Fruit fly (Drosophila melanogaster) whole organism, embryonic: ENCODE results near the gene CG14102.

Experiments
- Atf6 ChIP-seq: fragments of 200-800 bp; sonication (Bioruptor generic); IDR thresholded peaks from 2 replicates; pipeline ENCODE4 v1.3.6; 2022; ENCODE audit warnings: missing biosample characterization, missing genetic modification characterization
- CG10267 ChIP-seq: fragments of 200-800 bp; sonication (Bioruptor generic); optimal IDR thresholded peaks from 2 replicates; lab custom pipeline; 2018; ENCODE audit warnings: missing biosample characterization, mild to moderate bottlenecking, missing genetic modification characterization, moderate library complexity
- CG11247 ChIP-seq: fragments of 200-800 bp; sonication (Bioruptor generic); IDR thresholded peaks from 2 replicates; pipeline ENCODE4 v1.3.6; 2022; ENCODE audit warnings: missing biosample characterization, missing genetic modification characterization
- CG12659 ChIP-seq: fragments of 200-800 bp; sonication (Bioruptor generic); optimal IDR thresholded peaks from 3 replicates; lab custom pipeline; 2017; ENCODE audit warnings: mild to moderate bottlenecking, missing biosample characterization, missing genetic modification reagents, missing genetic modification characterization
- CG13287 ChIP-seq: fragments of 200-800 bp; sonication (Bioruptor generic); IDR thresholded peaks from 2 replicates; pipeline ENCODE4 v1.3.6; 2022; ENCODE audit warnings: missing biosample characterization, missing genetic modification characterization; ENCODE audit not compliant: partially characterized antibody
- CG14710 ChIP-seq: fragments of 200-800 bp; sonication (Bioruptor generic); optimal IDR thresholded peaks from 3 replicates; lab custom pipeline; 2019; ENCODE audit warnings: missing biosample characterization, mild to moderate bottlenecking, missing genetic modification characterization, moderate library complexity
- CG16813 ChIP-seq: fragments of 200-800 bp; sonication (Bioruptor generic); IDR thresholded peaks from 3 replicates; pipeline ENCODE4 v1.3.6; 2022; ENCODE audit warnings: missing biosample characterization, missing genetic modification characterization; ENCODE audit not compliant: partially characterized antibody
- CG17359 ChIP-seq: fragments of 200-800 bp; sonication (Bioruptor generic); optimal IDR thresholded peaks from 3 replicates; lab custom pipeline; 2018; ENCODE audit warnings: missing biosample characterization, mild to moderate bottlenecking, missing genetic modification characterization, moderate library complexity
- CG2116 ChIP-seq: fragments of 200-800 bp; sonication (Bioruptor generic); optimal IDR thresholded peaks from 3 replicates; lab custom pipeline; 2018; ENCODE audit warnings: missing biosample characterization, mild to moderate bottlenecking, missing genetic modification characterization
- CG30403 ChIP-seq: fragments of 200-800 bp; sonication (Bioruptor generic); optimal IDR thresholded peaks from 3 replicates; lab custom pipeline; 2016; ENCODE audit warnings: missing biosample characterization, missing genetic modification characterization
- CG30431 ChIP-seq: fragments of 200-800 bp; sonication (Bioruptor generic); optimal IDR thresholded peaks from 2 replicates; lab custom pipeline; 2017; ENCODE audit warnings: missing biosample characterization, missing genetic modification characterization
- CG31365 ChIP-seq: fragments of 200-800 bp; sonication (Bioruptor generic); optimal IDR thresholded peaks from 2 replicates; lab custom pipeline; 2018; ENCODE audit warnings: missing biosample characterization, mild to moderate bottlenecking, missing genetic modification characterization
- CG43689 ChIP-seq: fragments of 200-800 bp; sonication (Bioruptor generic); IDR thresholded peaks from 2 replicates; pipeline ENCODE4 v1.3.6; 2022; ENCODE audit warnings: missing biosample characterization, missing genetic modification characterization
- CG6813 ChIP-seq: fragments of 200-800 bp; sonication (Bioruptor generic); optimal IDR thresholded peaks from 2 replicates; lab custom pipeline; 2017; ENCODE audit warnings: missing biosample characterization, missing genetic modification characterization, mild to moderate bottlenecking, moderate library complexity, missing genetic modification reagents
- CG7271 ChIP-seq: fragments of 200-800 bp; sonication (Bioruptor generic); optimal IDR thresholded peaks from 2 replicates; lab custom pipeline; 2018; ENCODE audit warnings: missing biosample characterization, mild to moderate bottlenecking, missing genetic modification characterization, moderate library complexity
- CG7987 ChIP-seq: fragments of 200-800 bp; sonication (Bioruptor generic); optimal IDR thresholded peaks from 2 replicates; lab custom pipeline; 2018; ENCODE audit warnings: missing biosample characterization, mild to moderate bottlenecking, missing genetic modification characterization, moderate library complexity
- CG9932 ChIP-seq: fragments of 200-800 bp; sonication (Bioruptor generic); IDR thresholded peaks from 2 replicates; pipeline ENCODE4 v1.3.6; 2022; ENCODE audit warnings: missing biosample characterization, missing genetic modification characterization
- Dek ChIP-seq: fragments of 200-800 bp; sonication (Bioruptor generic); optimal IDR thresholded peaks from 3 replicates; lab custom pipeline; 2019; ENCODE audit warnings: missing biosample characterization, mild to moderate bottlenecking, missing genetic modification characterization, moderate library complexity
- Doc2 ChIP-seq: fragments of 200-800 bp; sonication (Bioruptor generic); IDR thresholded peaks from 2 replicates; pipeline ENCODE4 v1.3.6; 2022; ENCODE audit warnings: missing biosample characterization, missing genetic modification characterization
- Dp ChIP-seq: fragments of 200-800 bp; sonication (Bioruptor generic); optimal IDR thresholded peaks from 2 replicates; lab custom pipeline; 2018; ENCODE audit warnings: missing biosample characterization, mild to moderate bottlenecking, missing genetic modification characterization, moderate library complexity
- Gsc ChIP-seq: fragments of 200-800 bp; sonication (Bioruptor generic); IDR thresholded peaks from 2 replicates; pipeline ENCODE4 v1.3.6; 2022; ENCODE audit warnings: missing biosample characterization, missing genetic modification characterization
- Mad ChIP-seq: fragments of 200-800 bp; sonication (Bioruptor generic); optimal IDR thresholded peaks from 2 replicates; lab custom pipeline; 2016; ENCODE audit warnings: missing biosample characterization, missing genetic modification characterization
- Meics ChIP-seq: fragments of 200-800 bp; sonication (Bioruptor generic); optimal IDR thresholded peaks from 2 replicates; lab custom pipeline; 2017; ENCODE audit warnings: missing biosample characterization, mild to moderate bottlenecking, missing genetic modification characterization
- NK7.1 ChIP-seq: fragments of 200-800 bp; sonication (Bioruptor generic); optimal IDR thresholded peaks from 3 replicates; lab custom pipeline; 2016; ENCODE audit warnings: missing biosample characterization, missing genetic modification characterization
- NfI ChIP-seq: fragments of 200-800 bp; sonication (Bioruptor generic); optimal IDR thresholded peaks from 3 replicates; lab custom pipeline; 2018; ENCODE audit warnings: missing biosample characterization, mild to moderate bottlenecking, missing genetic modification characterization, moderate library complexity
- Opbp ChIP-seq: fragments of 200-800 bp; sonication (Bioruptor generic); IDR thresholded peaks from 3 replicates; pipeline ENCODE4 v1.3.6; 2022; ENCODE audit warnings: missing biosample characterization, missing genetic modification characterization; ENCODE audit not compliant: partially characterized antibody
- Rfx ChIP-seq: fragments of 200-800 bp; sonication (Bioruptor generic); IDR thresholded peaks from 2 replicates; pipeline ENCODE4 v1.3.6; 2022; ENCODE audit warnings: missing biosample characterization, missing genetic modification characterization
- Sin3A ChIP-seq: fragments of >200 bp; optimal IDR thresholded peaks from 2 replicates; lab custom pipeline; 2018
- Six4 ChIP-seq: fragments of 200-800 bp; sonication (Bioruptor generic); optimal IDR thresholded peaks from 2 replicates; lab custom pipeline; 2016; ENCODE audit warnings: missing biosample characterization, missing genetic modification characterization
- Xbp1 ChIP-seq: fragments of 200-800 bp; sonication (Bioruptor generic); optimal IDR thresholded peaks from 3 replicates; lab custom pipeline; 2016; ENCODE audit warnings: missing biosample characterization, mild to moderate bottlenecking, missing genetic modification characterization
- Xrp1 ChIP-seq: fragments of 200-800 bp; sonication (Bioruptor generic); IDR thresholded peaks from 2 replicates; pipeline ENCODE4 v1.3.6; 2022; ENCODE audit warnings: missing biosample characterization, missing genetic modification characterization
- amos ChIP-seq: fragments of 200-800 bp; sonication (Bioruptor generic); IDR thresholded peaks from 2 replicates; pipeline ENCODE4 v1.3.6; 2022; ENCODE audit warnings: missing biosample characterization, missing genetic modification characterization; ENCODE audit not compliant: partially characterized antibody
- az2 ChIP-seq: fragments of 200-800 bp; sonication (Bioruptor generic); optimal IDR thresholded peaks from 3 replicates; lab custom pipeline; 2016; ENCODE audit warnings: missing biosample characterization, missing genetic modification characterization
- bbx ChIP-seq: fragments of 200-800 bp; sonication (Bioruptor generic); IDR thresholded peaks from 2 replicates; pipeline ENCODE4 v1.3.6; 2022; ENCODE audit warnings: missing biosample characterization, missing genetic modification characterization; ENCODE audit not compliant: partially characterized antibody
- ci ChIP-seq: fragments of 200-800 bp; sonication (Bioruptor generic); IDR thresholded peaks from 3 replicates; pipeline ENCODE4 v1.3.6; 2022; ENCODE audit warnings: missing biosample characterization, missing genetic modification characterization
- crc ChIP-seq: fragments of 200-800 bp; sonication (Bioruptor generic); optimal IDR thresholded peaks from 2 replicates; lab custom pipeline; 2016; ENCODE audit warnings: missing biosample characterization, missing genetic modification characterization
- cwo ChIP-seq: fragments of 200-800 bp; sonication (Bioruptor generic); optimal IDR thresholded peaks from 3 replicates; lab custom pipeline; 2017; ENCODE audit warnings: missing biosample characterization, missing genetic modification characterization, mild to moderate bottlenecking, moderate library complexity, missing genetic modification reagents
- dysf ChIP-seq: fragments of 200-800 bp; sonication (Bioruptor generic); IDR thresholded peaks from 3 replicates; pipeline ENCODE4 v1.3.6; 2022; ENCODE audit warnings: missing biosample characterization, missing genetic modification characterization
- gem ChIP-seq: fragments of 200-800 bp; sonication (Bioruptor generic); optimal IDR thresholded peaks from 2 replicates; lab custom pipeline; 2019; ENCODE audit warnings: missing biosample characterization, mild to moderate bottlenecking, missing genetic modification characterization, moderate library complexity
- gfzf ChIP-seq: fragments of 200-800 bp; sonication (Bioruptor generic); optimal IDR thresholded peaks from 2 replicates; lab custom pipeline; 2016; ENCODE audit warnings: missing biosample characterization, mild to moderate bottlenecking, missing genetic modification characterization, moderate library complexity
- grn ChIP-seq: fragments of 200-800 bp; sonication (Bioruptor generic); optimal IDR thresholded peaks from 3 replicates; lab custom pipeline; 2017; ENCODE audit warnings: missing biosample characterization, missing genetic modification characterization
- kay ChIP-seq: fragments of 200-800 bp; sonication (Bioruptor generic); optimal IDR thresholded peaks from 2 replicates; lab custom pipeline; 2016; ENCODE audit warnings: missing biosample characterization, missing genetic modification characterization
- lab ChIP-seq: fragments of 200-800 bp; sonication (Bioruptor generic); optimal IDR thresholded peaks from 3 replicates; lab custom pipeline; 2017; ENCODE audit warnings: missing biosample characterization, missing genetic modification characterization, mild to moderate bottlenecking, moderate library complexity, missing genetic modification reagents
- pnt ChIP-seq: fragments of 200-800 bp; sonication (Bioruptor generic); optimal IDR thresholded peaks from 3 replicates; lab custom pipeline; 2016; ENCODE audit warnings: missing biosample characterization, missing genetic modification characterization
- so ChIP-seq: fragments of 200-800 bp; sonication (Bioruptor generic); IDR thresholded peaks from 3 replicates; pipeline ENCODE4 v1.3.6; 2022; ENCODE audit warnings: missing biosample characterization, missing genetic modification characterization
- tin ChIP-seq: fragments of 200-800 bp; sonication (Bioruptor generic); optimal IDR thresholded peaks from 3 replicates; lab custom pipeline; 2016; ENCODE audit warnings: missing biosample characterization, missing genetic modification characterization
- tio ChIP-seq: fragments of 200-800 bp; sonication (Bioruptor generic); optimal IDR thresholded peaks from 2 replicates; lab custom pipeline; 2017; ENCODE audit warnings: missing biosample characterization, missing genetic modification characterization, inconsistent platforms
- zen2 ChIP-seq: fragments of 200-800 bp; sonication (Bioruptor generic); IDR thresholded peaks from 3 replicates; pipeline ENCODE4 v1.3.6; 2022; ENCODE audit warnings: missing biosample characterization, missing genetic modification characterization; ENCODE audit not compliant: partially characterized antibody

The CG14102 gene

DNA sequence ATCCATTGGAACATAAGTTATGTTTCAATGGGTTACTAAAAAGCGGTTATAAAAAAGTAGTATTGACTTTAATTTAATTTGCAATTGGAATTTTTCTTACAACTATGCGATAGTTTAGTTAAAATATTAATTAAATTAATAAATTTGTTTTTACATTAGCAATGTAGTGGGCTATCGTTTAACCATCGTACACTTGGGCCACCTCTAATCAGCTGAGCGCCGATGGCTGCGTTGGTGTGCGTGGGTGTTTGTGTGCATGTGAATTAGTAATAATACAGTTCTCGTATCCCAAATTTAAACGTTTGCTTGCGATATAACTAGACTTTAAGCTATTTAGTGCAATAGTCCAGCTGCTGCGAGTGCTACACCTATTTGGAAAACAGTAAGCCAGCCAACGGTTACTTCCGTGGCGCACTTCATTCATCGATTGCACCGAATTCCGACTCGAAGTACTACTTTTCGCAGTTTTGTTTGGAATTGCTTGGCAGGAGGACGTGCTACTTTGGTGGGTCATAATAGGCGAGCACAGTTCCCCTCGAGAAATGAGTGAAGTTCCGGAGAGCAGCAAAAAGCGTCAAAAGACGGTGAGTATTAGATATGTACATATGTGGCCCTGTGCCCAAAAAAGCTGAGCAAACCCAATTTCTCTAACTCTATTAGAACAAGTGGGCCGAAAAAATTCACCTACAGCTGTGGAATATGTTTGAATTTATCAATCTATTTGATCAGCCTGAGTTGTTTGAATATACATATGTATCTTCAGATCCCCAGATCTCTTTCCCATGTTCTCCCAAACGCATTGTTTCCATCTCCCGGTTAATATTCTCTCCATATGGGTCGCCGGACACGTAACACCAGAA lies 44.2 kb upstream of the CG14102 start, which contains the start of gene Papss:
Papss (plus strand) TSS at position 247 of the 860 bp plus-strand sequence.
- TF ChIP-seq bbx (GFP tag; lab: Robert Waterston, UW) (peak; percentile 88), CG17359 (tag; lab: Kevin White, UChicago) (peak; percentile 41), CG6813 (GFP tag; lab: Kevin White, UChicago) (peak; percentile 70), CG7987 (GFP tag; lab: Kevin White, UChicago) (no peak), so (GFP tag; lab: Robert Waterston, UW) (no peak), tin (no peak), kay (GFP tag; lab: Kevin White, UChicago) (no peak), NfI (GFP tag; lab: Kevin White, UChicago) (no peak), CG11247 (no peak), CG14710 (peak; percentile 28), Opbp (GFP tag; lab: Robert Waterston, UW) (peak; percentile 85), Doc2 (GFP tag; lab: Robert Waterston, UW) (no peak), CG10267 (tag; lab: Kevin White, UChicago) (peak; percentile 55), NK7.1 (GFP tag; lab: Kevin White, UChicago) (no peak), CG43689 (GFP tag; lab: Robert Waterston, UW) (no peak), Xbp1 (GFP tag; lab: Kevin White, UChicago) (peak; percentile 21), CG30403 (peak; percentile 51), cwo (GFP tag; lab: Kevin White, UChicago) (peak; percentile 24), CG9932 (GFP tag; lab: Robert Waterston, UW) (peak; percentile 70), amos (GFP tag; lab: Robert Waterston, UW) (peak; percentile 84), Gsc (GFP tag; lab: Robert Waterston, UW) (no peak), az2 (no peak), Six4 (peak; percentile 27), gem (tag; lab: Kevin White, UChicago) (no peak), zen2 (peak; percentile 77; the same call in 2 of the 3 replicates), crc (GFP tag; lab: Kevin White, UChicago) (no peak), Dp (GFP tag; lab: Kevin White, UChicago) (peak; percentile 2), gfzf (GFP tag; lab: Kevin White, UChicago) (no peak), CG16813 (GFP tag; lab: Robert Waterston, UW) (peak; percentile 81), CG12659 (GFP tag; lab: Kevin White, UChicago) (peak; percentile 15), CG30431 (no peak), grn (no peak), lab (GFP tag; lab: Kevin White, UChicago) (peak; percentile 86), CG7271 (tag; lab: Kevin White, UChicago) (no peak), pnt (GFP tag; lab: Kevin White, UChicago) (no peak), CG31365 (tag; lab: Kevin White, UChicago) (peak; percentile 33), CG2116 (GFP tag; lab: Kevin White, UChicago) (no peak), Xrp1 (GFP tag; lab: Robert Waterston, UW) (peak; percentile 58), Atf6 (GFP tag; lab: Robert Waterston, UW) (0 out of 2 replicates have a peak, but pooled peaks have one; percentile 25), Sin3A (no peak), CG13287 (GFP tag; lab: Robert Waterston, UW) (peak; percentile 94), Dek (tag; lab: Kevin White, UChicago) (peak; percentile 17), Rfx (GFP tag; lab: Robert Waterston, UW) (peak; percentile 68), Meics (GFP tag; lab: Kevin White, UChicago) (peak; percentile 26), ci (GFP tag; lab: Robert Waterston, UW) (peak; percentile 44; the same call in 1 of the 3 replicates), tio (no peak), Mad (no peak), dysf (GFP tag; lab: Robert Waterston, UW) (peak; percentile 17; the same call in 1 of the 3 replicates)
